Worm (Caenorhabditis elegans) whole organism, mixed stage, embryonic: ENCODE measurements around the gene hgrs-1.

Source experiments
- M03D4.4 ChIP-seq: sonication (generic microtip); optimal IDR thresholded peaks from 2 replicates; lab custom pipeline; 2017; ENCODE audit warnings: mild to moderate bottlenecking, missing genetic modification characterization, missing compliant biosample characterization
- lin-32 ChIP-seq: fragments of 200-800 bp; sonication (Bioruptor generic); optimal IDR thresholded peaks from 2 replicates; lab custom pipeline; 2018; ENCODE audit warnings: mild to moderate bottlenecking, missing genetic modification characterization, missing compliant biosample characterization
- mep-1 ChIP-seq: fragments of 150-350 bp; optimal IDR thresholded peaks from 2 replicates; lab custom pipeline; 2017; ENCODE audit warnings: missing biosample characterization, missing genetic modification reagents, missing genetic modification characterization, inconsistent platforms

- TF ChIP-seq lin-32 (no peak), mep-1 (no peak), M03D4.4 (tag; lab: Kevin White, UChicago) (no peak)
Measured at ce11 chrIV:8181404-8181803, 24.4 kb downstream of the hgrs-1 start.
